Fruit fly (Drosophila melanogaster) whole organism, wandering third instar larva: ENCODE data around the gene CG42500.

ENCODE experiments used
- Abd-B ChIP-seq: fragments of >200 bp; optimal IDR thresholded peaks from 2 replicates; lab custom pipeline; 2017; ENCODE audit warnings: missing biosample characterization, missing genetic modification characterization
- CG32264 ChIP-seq: fragments of 200-800 bp; sonication (Bioruptor generic); optimal IDR thresholded peaks from 2 replicates; lab custom pipeline; 2016; ENCODE audit warnings: missing biosample characterization, missing genetic modification characterization
- CG9705 ChIP-seq: fragments of 200-800 bp; sonication (Bioruptor generic); optimal IDR thresholded peaks from 2 replicates; lab custom pipeline; 2018; ENCODE audit warnings: missing biosample characterization, mild to moderate bottlenecking, missing genetic modification characterization
- CrebA ChIP-seq: fragments of 200-800 bp; sonication (Bioruptor generic); optimal IDR thresholded peaks from 2 replicates; lab custom pipeline; 2016; ENCODE audit warnings: missing biosample characterization, mild to moderate bottlenecking, missing genetic modification characterization, borderline replicate concordance
- Dfd ChIP-seq: fragments of >200 bp; optimal IDR thresholded peaks from 2 replicates; lab custom pipeline; 2017; ENCODE audit warnings: missing biosample characterization, missing genetic modification characterization
- Dif ChIP-seq: fragments of 200-275, 200-300 bp; sonication (Bioruptor generic); optimal IDR thresholded peaks from 2 replicates; lab custom pipeline; 2018; ENCODE audit warnings: missing biosample characterization, missing genetic modification characterization; ENCODE audit not compliant: partially characterized antibody
- GATAd ChIP-seq: sonication (Bioruptor generic); optimal IDR thresholded peaks from 2 replicates; lab custom pipeline; 2016; ENCODE audit warnings: missing biosample characterization, missing genetic modification characterization
- HLH106 ChIP-seq: fragments of 200-800 bp; optimal IDR thresholded peaks from 3 replicates; lab custom pipeline; 2019; ENCODE audit warnings: missing biosample characterization, mild to moderate bottlenecking, missing genetic modification characterization, moderate library complexity
- Hnf4 ChIP-seq: fragments of 200-800 bp; sonication (Bioruptor generic); optimal IDR thresholded peaks from 2 replicates; lab custom pipeline; 2016; ENCODE audit warnings: missing biosample characterization, mild to moderate bottlenecking, missing genetic modification characterization
- Hr78 ChIP-seq: fragments of >200 bp; optimal IDR thresholded peaks from 2 replicates; lab custom pipeline; 2017; ENCODE audit warnings: missing biosample characterization, missing genetic modification characterization
- Hr83 ChIP-seq: fragments of 200-300 bp; sonication (Bioruptor generic); optimal IDR thresholded peaks from 2 replicates; lab custom pipeline; 2016; ENCODE audit warnings: missing biosample characterization, mild to moderate bottlenecking, missing genetic modification characterization, moderate library complexity; ENCODE audit not compliant: poor library complexity, severe bottlenecking
- Jra ChIP-seq: sonication (Bioruptor generic); optimal IDR thresholded peaks from 2 replicates; lab custom pipeline; 2016; ENCODE audit warnings: missing biosample characterization, missing genetic modification characterization
- Mio ChIP-seq: sonication (Bioruptor generic); optimal IDR thresholded peaks from 2 replicates; lab custom pipeline; 2016; ENCODE audit warnings: missing biosample characterization, missing genetic modification characterization
- Myc ChIP-seq: fragments of >200 bp; optimal IDR thresholded peaks from 2 replicates; lab custom pipeline; 2017
- N ChIP-seq: fragments of >200 bp; optimal IDR thresholded peaks from 2 replicates; lab custom pipeline; 2018; ENCODE audit warnings: missing biosample characterization, missing external identifiers, missing genetic modification characterization
- OdsH ChIP-seq: fragments of 200-800 bp; sonication (Bioruptor generic); optimal IDR thresholded peaks from 2 replicates; lab custom pipeline; 2016; ENCODE audit warnings: missing biosample characterization, mild to moderate bottlenecking, missing genetic modification characterization
- Rel ChIP-seq, 2 experiments: fragments of 200-800 bp; sonication (Bioruptor generic) in 1 of 2; optimal IDR thresholded peaks; 2 replicates in 1 of 2; 3 replicates in 1 of 2; lab custom pipeline; 2016 to 2019; ENCODE audit warnings: mild to moderate bottlenecking in 2 of 2, missing biosample characterization in 2 of 2, missing genetic modification characterization in 2 of 2, moderate library complexity in 1 of 2
- Sp1 ChIP-seq: fragments of 200-800 bp; sonication (Bioruptor generic); optimal IDR thresholded peaks from 3 replicates; lab custom pipeline; 2019; ENCODE audit warnings: missing biosample characterization, mild to moderate bottlenecking, missing genetic modification characterization, moderate library complexity
- Vsx2 ChIP-seq: fragments of 200-300, 225-300 bp; sonication (Bioruptor generic); optimal IDR thresholded peaks from 2 replicates; lab custom pipeline; 2018; ENCODE audit warnings: missing biosample characterization, missing genetic modification characterization; ENCODE audit not compliant: partially characterized antibody
- br ChIP-seq: fragments of 200-800 bp; sonication (Bioruptor generic); optimal IDR thresholded peaks from 2 replicates; lab custom pipeline; 2016; ENCODE audit warnings: missing biosample characterization, missing genetic modification characterization
- brk ChIP-seq: fragments of 200-800 bp; sonication (Bioruptor generic); optimal IDR thresholded peaks from 2 replicates; lab custom pipeline; 2016; ENCODE audit warnings: missing biosample characterization, mild to moderate bottlenecking, missing genetic modification characterization
- dl ChIP-seq, 2 experiments: fragments of 175-275, 200-275 bp in 1 of 2; fragments of 200-275 bp in 1 of 2; sonication (Bioruptor generic); optimal IDR thresholded peaks; lab custom pipeline; 2018; ENCODE audit warnings: mild to moderate bottlenecking in 2 of 2, missing biosample characterization in 2 of 2, missing genetic modification characterization in 2 of 2, moderate library complexity in 2 of 2; ENCODE audit not compliant: partially characterized antibody in 2 of 2, insufficient read depth in 1 of 2
- dmrt93B ChIP-seq: fragments of 200-800 bp; sonication (Bioruptor generic); optimal IDR thresholded peaks from 2 replicates; lab custom pipeline; 2018; ENCODE audit warnings: missing biosample characterization, mild to moderate bottlenecking, missing genetic modification characterization
- dsf ChIP-seq: sonication (Bioruptor generic); optimal IDR thresholded peaks from 2 replicates; lab custom pipeline; 2016; ENCODE audit warnings: missing biosample characterization, missing genetic modification characterization, borderline replicate concordance
- ey ChIP-seq: fragments of 200-800 bp; sonication (Bioruptor generic); optimal IDR thresholded peaks from 2 replicates; lab custom pipeline; 2016; ENCODE audit warnings: missing biosample characterization, missing genetic modification characterization
- foxo ChIP-seq, 2 experiments: fragments of 200-800 bp; sonication (Bioruptor generic); optimal IDR thresholded peaks; 2 replicates in 1 of 2; 3 replicates in 1 of 2; lab custom pipeline; 2016 to 2017; ENCODE audit warnings: missing biosample characterization in 2 of 2, missing genetic modification characterization in 2 of 2
- fru ChIP-seq: fragments of 200-800 bp; sonication (Bioruptor generic); optimal IDR thresholded peaks from 3 replicates; lab custom pipeline; 2016; ENCODE audit warnings: missing biosample characterization, mild to moderate bottlenecking, missing genetic modification characterization
- h ChIP-seq: fragments of 200-800 bp; sonication (Bioruptor generic); optimal IDR thresholded peaks from 3 replicates; lab custom pipeline; 2016; ENCODE audit warnings: missing biosample characterization, mild to moderate bottlenecking, missing genetic modification characterization
- jim ChIP-seq: fragments of 175-275, 200-325 bp; sonication (Bioruptor generic); optimal IDR thresholded peaks from 2 replicates; lab custom pipeline; 2016; ENCODE audit warnings: missing biosample characterization, mild to moderate bottlenecking, missing genetic modification characterization
- lola ChIP-seq: fragments of >200 bp; optimal IDR thresholded peaks from 2 replicates; lab custom pipeline; 2017; ENCODE audit warnings: missing biosample characterization, missing genetic modification characterization
- pan ChIP-seq: fragments of >200 bp; optimal IDR thresholded peaks from 2 replicates; lab custom pipeline; 2017
- psq ChIP-seq: fragments of 200-800 bp; sonication (Bioruptor generic); optimal IDR thresholded peaks from 3 replicates; lab custom pipeline; 2017; ENCODE audit warnings: missing biosample characterization, mild to moderate bottlenecking, missing genetic modification characterization, moderate library complexity
- rgr ChIP-seq: fragments of 200-800 bp; sonication (Bioruptor generic); optimal IDR thresholded peaks from 3 replicates; lab custom pipeline; 2016; ENCODE audit warnings: missing biosample characterization, mild to moderate bottlenecking, missing genetic modification characterization
- sage ChIP-seq: fragments of 200-800 bp; sonication (Bioruptor generic); optimal IDR thresholded peaks from 2 replicates; lab custom pipeline; 2016; ENCODE audit warnings: missing biosample characterization, mild to moderate bottlenecking, missing genetic modification characterization
- sv ChIP-seq: fragments of 200-800 bp; sonication (Bioruptor generic); optimal IDR thresholded peaks from 3 replicates; lab custom pipeline; 2016; ENCODE audit warnings: missing biosample characterization, missing genetic modification characterization
- tai ChIP-seq: sonication (Bioruptor generic); optimal IDR thresholded peaks from 2 replicates; lab custom pipeline; 2016; ENCODE audit warnings: missing biosample characterization, missing genetic modification characterization
- usp ChIP-seq: fragments of >200 bp; optimal IDR thresholded peaks from 2 replicates; lab custom pipeline; 2017; ENCODE audit warnings: missing biosample characterization, missing genetic modification characterization
- woc ChIP-seq: sonication (Bioruptor generic); optimal IDR thresholded peaks from 2 replicates; lab custom pipeline; 2016; ENCODE audit warnings: missing biosample characterization, mild to moderate bottlenecking, missing genetic modification characterization

CG42500 gene

dm6 chr3R:14122347-14122812 lies 30.1 kb downstream of the CG42500 start, which contains the start of the genes Abi and twf:
Gene Abi (minus strand): TSS chr3R:14122420.
Gene twf (plus strand): TSS chr3R:14122654.
- no peak for TF ChIP-seq Rel (GFP tag; optimal IDR thresholded peaks at IDR 0.05; lab: Kevin White, UChicago)
- peak; percentile 92 for TF ChIP-seq Rel (tag; optimal IDR thresholded peaks at IDR 0.05; lab: Kevin White, UChicago)
- TF ChIP-seq CrebA: no peak
- peak; percentile 16 for TF ChIP-seq woc (GFP tag; lab: Kevin White, UChicago)
- no peak for TF ChIP-seq brk (GFP tag; lab: Kevin White, UChicago)
- TF ChIP-seq jim (GFP tag; lab: Kevin White, UChicago): no peak
- TF ChIP-seq br: peak; percentile 63
- TF ChIP-seq lola (GFP tag; lab: Kevin White, UChicago): no peak
- TF ChIP-seq sv (GFP tag; lab: Kevin White, UChicago): peak; percentile 86
- no peak for TF ChIP-seq Jra (GFP tag; lab: Kevin White, UChicago)
- TF ChIP-seq CG32264: peak; percentile 21
- TF ChIP-seq tai: no peak
- TF ChIP-seq Myc (lab: Kevin White, UChicago): peak; percentile 84
- no peak for TF ChIP-seq dl (GFP tag; optimal IDR thresholded peaks at IDR 0.05; lab: Kevin White, UChicago; ENCODE audit: insufficient read depth in 1 of 2, partially characterized antibody in 2 of 2)
- TF ChIP-seq Mio (GFP tag; lab: Kevin White, UChicago): no peak
- peak; percentile 68 for TF ChIP-seq fru (GFP tag; lab: Kevin White, UChicago)
- no peak for TF ChIP-seq Dfd (GFP tag; lab: Kevin White, UChicago)
- peak; percentile 66 for TF ChIP-seq ey
- TF ChIP-seq N (GFP tag; lab: Kevin White, UChicago): no peak
- TF ChIP-seq h: peak; percentile 80
- peak; percentile 78 for TF ChIP-seq rgr
- no peak for TF ChIP-seq Sp1 (GFP tag; lab: Kevin White, UChicago)
- TF ChIP-seq pan (lab: Kevin White, UChicago): no peak
- peak; percentile 56 for TF ChIP-seq sage
- peak; percentile 76 for TF ChIP-seq dsf (GFP tag; lab: Kevin White, UChicago)
- TF ChIP-seq Hnf4: no peak
- TF ChIP-seq Vsx2: no peak
- peak; percentile 65 for TF ChIP-seq HLH106 (tag; lab: Kevin White, UChicago)
- TF ChIP-seq Hr83 (GFP tag; lab: Kevin White, UChicago): peak; percentile 84
- peak; percentile 51 for TF ChIP-seq CG9705 (GFP tag; lab: Kevin White, UChicago)
- no peak for TF ChIP-seq Dif (GFP tag; lab: Kevin White, UChicago)
- TF ChIP-seq Hr78 (GFP tag; lab: Kevin White, UChicago): no peak
- TF ChIP-seq Abd-B (GFP tag; lab: Kevin White, UChicago): no peak
- TF ChIP-seq psq (GFP tag; lab: Kevin White, UChicago): peak; percentile 68
- TF ChIP-seq OdsH (GFP tag; lab: Kevin White, UChicago): peak; percentile 68
- peak; percentile 68 for TF ChIP-seq GATAd
- TF ChIP-seq usp (GFP tag; lab: Kevin White, UChicago): no peak
- TF ChIP-seq foxo (GFP tag; optimal IDR thresholded peaks at IDR 0.05; lab: Kevin White, UChicago): peak in 1 of 2 experiments; percentile 84
- TF ChIP-seq dmrt93B (GFP tag; lab: Kevin White, UChicago): peak; percentile 57

- no peak for TF ChIP-seq Abd-B (GFP tag; lab: Kevin White, UChicago)
- TF ChIP-seq Hr78 (GFP tag; lab: Kevin White, UChicago): no peak
- no peak for TF ChIP-seq CG9705 (GFP tag; lab: Kevin White, UChicago)
- no peak for TF ChIP-seq N (GFP tag; lab: Kevin White, UChicago)
- TF ChIP-seq sv (GFP tag; lab: Kevin White, UChicago): no peak
- no peak for TF ChIP-seq Mio (GFP tag; lab: Kevin White, UChicago)
These were observed 34.1 kb downstream of the CG42500 start, which contains the start of gene Kif19A for dm6 chr3R:14118350-14118749. Gene Kif19A (minus strand): TSS chr3R:14118450.

- TF ChIP-seq Sp1 (GFP tag; lab: Kevin White, UChicago): no peak
- TF ChIP-seq, all 38 proteins: peak for 0
These were observed 36.4 kb downstream of the CG42500 start for dm6 chr3R:14116088-14116487.
